Worm (Caenorhabditis elegans): Measurements from ENCODE around the gene cyd-1.

The cyd-1 gene

ce11 chrII:12978658-12979057 lies 1.7 kb upstream of the cyd-1 start:
- TF ChIP-seq hlh-8 (tag; optimal IDR thresholded peaks at IDR 0.05) = no peak
- TF ChIP-seq eyg-1 (tag; optimal IDR thresholded peaks at IDR 0.05) = no peak
- no peak for TF ChIP-seq madf-2 (tag; optimal IDR thresholded peaks at IDR 0.05)
- no peak for TF ChIP-seq ref-2 (tag; optimal IDR thresholded peaks at IDR 0.05)
- TF ChIP-seq ahr-1 (tag; optimal IDR thresholded peaks at IDR 0.05) = no peak
- TF ChIP-seq C38D4.7 (GFP tag; optimal IDR thresholded peaks at IDR 0.05) = no peak
- TF ChIP-seq fkh-10 (GFP tag; optimal IDR thresholded peaks at IDR 0.05) = no peak
- TF ChIP-seq nhr-232 (tag; optimal IDR thresholded peaks at IDR 0.05) = no peak
- no peak for TF ChIP-seq sox-4 (tag; optimal IDR thresholded peaks at IDR 0.05)
- no peak for TF ChIP-seq fax-1 (tag; optimal IDR thresholded peaks at IDR 0.05)
- TF ChIP-seq pax-1 (tag; optimal IDR thresholded peaks at IDR 0.05) = no peak
- no peak for TF ChIP-seq nfya-1 (tag; optimal IDR thresholded peaks at IDR 0.05)
- no peak for TF ChIP-seq unc-3 (GFP tag; conservative IDR thresholded peaks at IDR 0.05)
- TF ChIP-seq unc-3 (tag; optimal IDR thresholded peaks at IDR 0.05) = no peak
- TF ChIP-seq ceh-19 (GFP tag; optimal IDR thresholded peaks at IDR 0.05) = no peak
- no peak for TF ChIP-seq mec-3 (tag; optimal IDR thresholded peaks at IDR 0.05; ENCODE audit: borderline replicate concordance)
- no peak for TF ChIP-seq ceh-34 (tag; optimal IDR thresholded peaks at IDR 0.05)

ce11 chrII:12981980-12982575 lies 1.7 kb downstream of the cyd-1 start:
- TF ChIP-seq T23F11.4 (GFP tag; optimal IDR thresholded peaks at IDR 0.05) (no peak), ceh-9 (tag; optimal IDR thresholded peaks at IDR 0.05) (no peak), pha-4 (tag; optimal IDR thresholded peaks at IDR 0.05) (no peak), unc-3 (GFP tag; conservative IDR thresholded peaks at IDR 0.05) (no peak), unc-3 (tag; optimal IDR thresholded peaks at IDR 0.05) (no peak), ttx-3 (tag; optimal IDR thresholded peaks at IDR 0.05) (no peak)

DNA sequence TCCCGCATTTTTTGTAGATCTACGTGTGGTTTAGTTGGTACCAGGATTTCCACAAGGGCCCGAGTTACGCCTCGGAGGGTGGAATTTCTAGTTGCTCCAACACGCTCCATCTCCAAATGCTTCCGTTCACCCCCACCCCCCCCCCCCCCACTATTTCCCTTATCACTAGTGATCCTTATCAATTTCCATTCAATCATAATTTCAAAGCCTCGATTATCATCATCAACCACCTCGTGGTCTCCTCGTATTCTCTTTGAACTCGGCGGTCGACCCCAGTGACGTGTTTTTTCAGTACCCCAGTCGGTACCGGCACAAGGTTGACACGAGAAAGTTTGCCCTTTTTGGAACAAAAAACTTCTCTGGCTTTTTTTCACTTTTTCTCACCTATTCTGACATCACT lies 2.4 kb downstream of the cyd-1 start:
- TF ChIP-seq unc-3 (GFP tag; conservative IDR thresholded peaks at IDR 0.05) (no peak), unc-3 (tag; optimal IDR thresholded peaks at IDR 0.05) (no peak), pha-4 (tag; optimal IDR thresholded peaks at IDR 0.05) (no peak), sox-4 (tag; optimal IDR thresholded peaks at IDR 0.05) (no peak), elt-2 (tag; optimal IDR thresholded peaks at IDR 0.05) (peak; percentile 45)

ce11 chrII:12984709-12985108 lies 4.3 kb downstream of the cyd-1 start:
- TF ChIP-seq nhr-11 (tag; optimal IDR thresholded peaks at IDR 0.05) (no peak), pat-9 (tag; optimal IDR thresholded peaks at IDR 0.05) (no peak), pqm-1 (tag; optimal IDR thresholded peaks at IDR 0.05) (no peak), ceh-30 (tag; optimal IDR thresholded peaks at IDR 0.05) (no peak)

ce11 chrII:12985813-12986212 lies 5.4 kb downstream of the cyd-1 start:
- no peak for TF ChIP-seq elt-2 (tag; optimal IDR thresholded peaks at IDR 0.05)
- TF ChIP-seq tbx-2 (tag; optimal IDR thresholded peaks at IDR 0.05) = peak; percentile 39
- TF ChIP-seq ceh-34 (tag; optimal IDR thresholded peaks at IDR 0.05) = no peak
- TF ChIP-seq C38D4.7 (GFP tag; optimal IDR thresholded peaks at IDR 0.05) = no peak
- no peak for TF ChIP-seq sox-2 (GFP tag; IDR thresholded peaks at IDR 0.05)

DNA sequence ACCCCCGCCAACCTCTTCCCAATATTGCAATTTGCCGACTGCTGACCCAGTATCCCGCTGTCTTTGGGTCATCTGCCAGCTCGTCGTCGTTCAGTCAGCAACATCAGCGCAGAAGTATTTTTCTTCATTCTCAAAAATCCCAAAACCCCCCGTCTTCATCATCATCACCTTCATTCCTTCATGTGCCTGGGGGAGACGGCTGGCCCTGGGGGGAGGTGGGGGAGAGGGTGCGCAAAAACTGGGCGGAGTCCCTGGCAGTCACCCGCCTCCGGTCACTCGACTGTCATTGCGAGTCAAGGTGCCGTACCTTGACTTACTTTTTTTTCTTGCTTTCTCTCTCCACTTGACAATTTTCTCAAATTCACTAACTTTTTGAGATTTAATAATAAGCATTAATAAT lies 7.4 kb downstream of the cyd-1 start:
- TF ChIP-seq ama-1 (optimal IDR thresholded peaks at IDR 0.05) = no peak
- no peak for TF ChIP-seq unc-42 (tag; optimal IDR thresholded peaks at IDR 0.05)
- TF ChIP-seq sox-4 (tag; optimal IDR thresholded peaks at IDR 0.05) = no peak
- no peak for TF ChIP-seq zip-5 (tag; optimal IDR thresholded peaks at IDR 0.05)

ce11 chrII:12990191-12990590 lies 9.8 kb downstream of the cyd-1 start:
- no peak for TF ChIP-seq C38D4.7 (GFP tag; optimal IDR thresholded peaks at IDR 0.05)
- no peak for TF ChIP-seq ceh-45 (GFP tag; IDR thresholded peaks at IDR 0.05)
- no peak for TF ChIP-seq hlh-13 (GFP tag; optimal IDR thresholded peaks at IDR 0.05)
- TF ChIP-seq ceh-6 (GFP tag; optimal IDR thresholded peaks at IDR 0.05) = no peak
- TF ChIP-seq fax-1 (tag; optimal IDR thresholded peaks at IDR 0.05) = no peak
- no peak for TF ChIP-seq ceh-2 (tag; optimal IDR thresholded peaks at IDR 0.05)
- TF ChIP-seq tbx-7 (tag; optimal IDR thresholded peaks at IDR 0.05) = no peak
- no peak for TF ChIP-seq C08G9.2 (tag; optimal IDR thresholded peaks at IDR 0.05)
- TF ChIP-seq ceh-19 (GFP tag; optimal IDR thresholded peaks at IDR 0.05) = no peak
- no peak for TF ChIP-seq hlh-8 (tag; optimal IDR thresholded peaks at IDR 0.05)
- no peak for TF ChIP-seq unc-86 (tag; optimal IDR thresholded peaks at IDR 0.05)
- no peak for TF ChIP-seq hlh-6 (tag; optimal IDR thresholded peaks at IDR 0.05)
- no peak for TF ChIP-seq pha-4 (tag; optimal IDR thresholded peaks at IDR 0.05)
- no peak for TF ChIP-seq nhr-232 (tag; optimal IDR thresholded peaks at IDR 0.05)
- no peak for TF ChIP-seq ref-2 (tag; optimal IDR thresholded peaks at IDR 0.05)
- TF ChIP-seq unc-42 (tag; optimal IDR thresholded peaks at IDR 0.05) = no peak
- TF ChIP-seq T23F11.4 (GFP tag; optimal IDR thresholded peaks at IDR 0.05) = no peak
- no peak for TF ChIP-seq zip-5 (tag; optimal IDR thresholded peaks at IDR 0.05)
- TF ChIP-seq gmeb-2 (tag; optimal IDR thresholded peaks at IDR 0.05) = no peak

Data from whole organism, late embryonic.